Worm (Caenorhabditis elegans) whole organism, L2 larva: Measurements from ENCODE around the gene Y46B2A.4.

Experiments
- blmp-1 ChIP-seq: sonication (generic microtip); optimal IDR thresholded peaks from 2 replicates; lab custom pipeline; 2017; ENCODE audit warnings: missing genetic modification characterization, mild to moderate bottlenecking, missing compliant biosample characterization, antibody characterized with exemption, moderate library complexity; ENCODE audit not compliant: insufficient read depth
- lin-11 ChIP-seq: fragments of 150-350 bp; sonication (generic microtip); optimal IDR thresholded peaks from 2 replicates; lab custom pipeline; 2014; ENCODE audit warnings: missing biosample characterization, missing genetic modification characterization, inconsistent platforms, mixed read lengths
- nhr-25 ChIP-seq: fragments of 150-350 bp; sonication (generic microtip); optimal IDR thresholded peaks from 3 replicates; lab custom pipeline; 2014; ENCODE audit warnings: missing biosample characterization, missing genetic modification characterization
- ztf-11 ChIP-seq: sonication (generic microtip); optimal IDR thresholded peaks from 2 replicates; lab custom pipeline; 2017; ENCODE audit warnings: missing biosample characterization, missing genetic modification characterization

DNA sequence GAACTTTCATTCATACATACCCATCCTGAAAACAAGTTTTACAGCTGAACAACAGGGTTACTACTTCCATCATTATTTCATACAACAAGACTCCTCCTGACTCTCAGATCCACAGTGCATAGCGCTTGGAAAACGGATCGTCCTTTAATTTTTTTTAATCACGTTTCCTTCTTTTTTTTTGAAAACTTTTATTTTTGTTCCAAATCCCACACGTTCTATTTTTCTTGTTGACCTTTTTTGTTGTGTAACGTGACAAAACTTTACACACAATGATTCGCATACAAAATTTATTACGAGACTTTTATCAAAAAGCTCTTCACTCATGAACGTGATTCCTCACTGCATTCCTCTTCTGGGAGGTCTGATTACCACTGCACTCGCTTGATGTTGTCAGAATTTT, 21.5 kb upstream of the Y46B2A.4 start, which contains the start of gene clc-33:
- no peak for TF ChIP-seq ztf-11 (tag; lab: Kevin White, UChicago)
- TF ChIP-seq lin-11 = no peak
- no peak for TF ChIP-seq nhr-25 (tag; lab: Kevin White, UChicago)
- no peak for TF ChIP-seq blmp-1 (tag; lab: Kevin White, UChicago)
